Worm (Caenorhabditis elegans) whole organism, late embryonic: ENCODE data around the gene ife-1.

Experiments
- C08G9.2 ChIP-seq: sonication (generic microtip); optimal IDR thresholded peaks from 2 replicates; lab custom pipeline; 2016; ENCODE audit warnings: mild to moderate bottlenecking, missing genetic modification characterization, moderate library complexity, missing compliant biosample characterization
- C38D4.7 ChIP-seq: fragments of 200-800 bp; sonication (Bioruptor generic); optimal IDR thresholded peaks from 2 replicates; lab custom pipeline; 2018; ENCODE audit warnings: mild to moderate bottlenecking, missing genetic modification characterization, moderate library complexity, missing compliant biosample characterization
- K09A11.1 ChIP-seq: sonication (generic microtip); optimal IDR thresholded peaks from 2 replicates; lab custom pipeline; 2017; ENCODE audit warnings: antibody characterized with exemption, mild to moderate bottlenecking, missing genetic modification characterization, missing compliant biosample characterization; ENCODE audit not compliant: insufficient read depth
- Y22D7AL.16 ChIP-seq: sonication (generic microtip); optimal IDR thresholded peaks from 2 replicates; lab custom pipeline; 2016; ENCODE audit warnings: missing genetic modification characterization, missing compliant biosample characterization
- ahr-1 ChIP-seq: sonication (generic microtip); optimal IDR thresholded peaks from 2 replicates; lab custom pipeline; 2016; ENCODE audit warnings: missing genetic modification characterization, missing compliant biosample characterization
- ama-1 ChIP-seq: fragments of 150-350 bp; optimal IDR thresholded peaks from 2 replicates; lab custom pipeline; 2014
- ceh-14 ChIP-seq: sonication (generic microtip); optimal IDR thresholded peaks from 2 replicates; lab custom pipeline; 2016; ENCODE audit warnings: missing genotype, missing genetic modification characterization, missing compliant biosample characterization
- ceh-18 ChIP-seq: sonication (generic microtip); optimal IDR thresholded peaks from 2 replicates; lab custom pipeline; 2016; ENCODE audit warnings: missing genetic modification characterization, missing compliant biosample characterization
- ceh-19 ChIP-seq: fragments of 200-800 bp; sonication (Bioruptor generic); optimal IDR thresholded peaks from 2 replicates; lab custom pipeline; 2018; ENCODE audit warnings: mild to moderate bottlenecking, missing genetic modification characterization, missing compliant biosample characterization
- ceh-22 ChIP-seq: sonication (generic microtip); optimal IDR thresholded peaks from 2 replicates; lab custom pipeline; 2017; ENCODE audit warnings: missing biosample characterization, missing genetic modification characterization
- ceh-48 ChIP-seq: sonication (generic microtip); optimal IDR thresholded peaks from 2 replicates; lab custom pipeline; 2016; ENCODE audit warnings: missing genetic modification characterization, inconsistent platforms, missing compliant biosample characterization
- che-1 ChIP-seq: sonication (generic microtip); optimal IDR thresholded peaks from 2 replicates; lab custom pipeline; 2016; ENCODE audit warnings: mild to moderate bottlenecking, missing genetic modification characterization, missing compliant biosample characterization
- dmd-4 ChIP-seq: sonication (generic microtip); optimal IDR thresholded peaks from 2 replicates; lab custom pipeline; 2016; ENCODE audit warnings: borderline replicate concordance, missing genetic modification characterization, missing compliant biosample characterization
- elt-2 ChIP-seq: sonication (generic microtip); optimal IDR thresholded peaks from 2 replicates; lab custom pipeline; 2016; ENCODE audit warnings: missing genetic modification reagents, missing genetic modification characterization, missing compliant biosample characterization
- ets-4 ChIP-seq: sonication (generic microtip); optimal IDR thresholded peaks from 2 replicates; lab custom pipeline; 2016; ENCODE audit warnings: missing genetic modification characterization, missing compliant biosample characterization
- eyg-1 ChIP-seq: sonication (generic microtip); optimal IDR thresholded peaks from 2 replicates; lab custom pipeline; 2016; ENCODE audit warnings: missing genotype, missing genetic modification characterization, missing compliant biosample characterization
- fax-1 ChIP-seq: sonication (generic microtip); optimal IDR thresholded peaks from 2 replicates; lab custom pipeline; 2016; ENCODE audit warnings: missing genotype, missing genetic modification characterization, missing compliant biosample characterization
- fkh-6 ChIP-seq: sonication (generic microtip); optimal IDR thresholded peaks from 2 replicates; lab custom pipeline; 2016; ENCODE audit warnings: missing genetic modification characterization, missing compliant biosample characterization
- gmeb-2 ChIP-seq: sonication (generic microtip); optimal IDR thresholded peaks from 2 replicates; lab custom pipeline; 2016; ENCODE audit warnings: missing genetic modification characterization, inconsistent platforms, missing compliant biosample characterization
- hlh-15 ChIP-seq: sonication (generic microtip); optimal IDR thresholded peaks from 2 replicates; lab custom pipeline; 2016; ENCODE audit warnings: missing genetic modification characterization, missing compliant biosample characterization
- hlh-30 ChIP-seq: sonication (generic microtip); optimal IDR thresholded peaks from 2 replicates; lab custom pipeline; 2017; ENCODE audit warnings: antibody characterized with exemption, missing genetic modification characterization, missing compliant biosample characterization; ENCODE audit not compliant: insufficient read depth
- hlh-6 ChIP-seq: sonication (generic microtip); optimal IDR thresholded peaks from 2 replicates; lab custom pipeline; 2016; ENCODE audit warnings: missing genotype, missing genetic modification characterization, missing compliant biosample characterization
- hlh-8 ChIP-seq: sonication (generic microtip); optimal IDR thresholded peaks from 2 replicates; lab custom pipeline; 2016; ENCODE audit warnings: missing genotype, missing genetic modification characterization, missing compliant biosample characterization
- lin-11 ChIP-seq: fragments of 200-800 bp; sonication (Bioruptor generic); optimal IDR thresholded peaks from 2 replicates; lab custom pipeline; 2018; ENCODE audit warnings: mild to moderate bottlenecking, missing genetic modification characterization, missing compliant biosample characterization
- nhr-11 ChIP-seq: fragments of 150-350 bp; optimal IDR thresholded peaks from 2 replicates; lab custom pipeline; 2014; ENCODE audit warnings: missing biosample characterization, missing genetic modification characterization
- npax-4 ChIP-seq: sonication (generic microtip); optimal IDR thresholded peaks from 2 replicates; lab custom pipeline; 2016; ENCODE audit warnings: missing genetic modification characterization, missing compliant biosample characterization
- pag-3 ChIP-seq: sonication (generic microtip); optimal IDR thresholded peaks from 2 replicates; lab custom pipeline; 2016; ENCODE audit warnings: missing compliant biosample characterization, missing genetic modification characterization, borderline replicate concordance
- pat-9 ChIP-seq: fragments of 200-800 bp; sonication (Bioruptor generic); optimal IDR thresholded peaks from 2 replicates; lab custom pipeline; 2018; ENCODE audit warnings: mild to moderate bottlenecking, missing genetic modification characterization, moderate library complexity, missing compliant biosample characterization
- pha-2 ChIP-seq: sonication (generic microtip); optimal IDR thresholded peaks from 2 replicates; lab custom pipeline; 2017; ENCODE audit warnings: mild to moderate bottlenecking, missing genetic modification characterization, missing compliant biosample characterization
- pqm-1 ChIP-seq: sonication (generic microtip); optimal IDR thresholded peaks from 2 replicates; lab custom pipeline; 2016; ENCODE audit warnings: missing genetic modification characterization, missing compliant biosample characterization
- ref-2 ChIP-seq: sonication (generic microtip); optimal IDR thresholded peaks from 2 replicates; lab custom pipeline; 2016; ENCODE audit warnings: missing genetic modification characterization, missing compliant biosample characterization
- rnt-1 ChIP-seq: sonication (generic microtip); optimal IDR thresholded peaks from 2 replicates; lab custom pipeline; 2016; ENCODE audit warnings: missing genetic modification characterization, missing compliant biosample characterization
- sox-4 ChIP-seq: sonication (generic microtip); optimal IDR thresholded peaks from 2 replicates; lab custom pipeline; 2017; ENCODE audit warnings: mild to moderate bottlenecking, missing genetic modification characterization, inconsistent platforms, missing compliant biosample characterization
- syd-9 ChIP-seq: sonication (generic microtip); optimal IDR thresholded peaks from 2 replicates; lab custom pipeline; 2016; ENCODE audit warnings: mild to moderate bottlenecking, missing genetic modification characterization, moderate library complexity, missing compliant biosample characterization
- unc-42 ChIP-seq: sonication (generic microtip); optimal IDR thresholded peaks from 2 replicates; lab custom pipeline; 2016; ENCODE audit warnings: missing genotype, missing genetic modification characterization, missing compliant biosample characterization
- unc-55 ChIP-seq: sonication (generic microtip); optimal IDR thresholded peaks from 2 replicates; lab custom pipeline; 2017; ENCODE audit warnings: missing biosample characterization, missing genetic modification reagents, missing genetic modification characterization
- ztf-16 ChIP-seq: sonication (generic microtip); optimal IDR thresholded peaks from 2 replicates; lab custom pipeline; 2017; ENCODE audit warnings: missing genetic modification characterization, missing compliant biosample characterization

ife-1 gene

ce11 chrIII:13388621-13389020 is 45.4 kb downstream of the ife-1 start:
- TF ChIP-seq elt-2 (tag; lab: Kevin White, UChicago): peak; percentile 92
- TF ChIP-seq ets-4 (tag; lab: Kevin White, UChicago): no peak
- TF ChIP-seq dmd-4 (tag; lab: Kevin White, UChicago): no peak
- no peak for TF ChIP-seq K09A11.1 (tag; lab: Kevin White, UChicago)
- TF ChIP-seq fax-1 (tag; lab: Kevin White, UChicago): no peak
- no peak for TF ChIP-seq gmeb-2 (tag; lab: Kevin White, UChicago)
- TF ChIP-seq, all 69 proteins: peak for 1

DNA sequence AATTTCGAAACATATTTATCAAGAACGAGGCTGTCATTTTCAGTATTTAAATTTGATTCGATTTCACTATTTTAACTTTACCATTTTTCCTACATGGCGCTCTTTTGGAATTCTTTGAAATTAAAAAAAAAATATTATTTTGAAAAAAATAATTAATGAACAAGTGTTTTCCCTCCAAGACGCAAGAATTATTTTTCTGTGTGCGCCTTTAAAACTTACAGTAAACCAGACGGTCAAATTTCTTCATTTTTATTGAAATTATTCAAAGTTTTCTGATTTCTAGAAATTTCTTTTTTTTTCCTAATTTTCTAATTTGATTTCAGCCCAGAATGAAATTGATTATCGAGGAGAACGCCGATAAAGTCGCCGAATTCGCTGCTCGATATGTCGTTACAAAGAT is 45.9 kb downstream of the ife-1 start, which contains the start of gene T03F6.3:
Gene T03F6.3 (plus strand): TSS at position 318 of the 400 bp plus-strand sequence.
- no peak for TF ChIP-seq npax-4
- TF ChIP-seq ahr-1 (tag; lab: Kevin White, UChicago): no peak
- TF ChIP-seq sox-4 (tag; lab: Kevin White, UChicago): no peak
- TF ChIP-seq Y22D7AL.16 (tag; lab: Kevin White, UChicago): no peak
- TF ChIP-seq hlh-8 (tag; lab: Kevin White, UChicago): no peak
- no peak for TF ChIP-seq syd-9 (tag; lab: Kevin White, UChicago)
- no peak for TF ChIP-seq lin-11 (tag; lab: Kevin White, UChicago)
- TF ChIP-seq ceh-14 (tag; lab: Kevin White, UChicago): no peak
- TF ChIP-seq fkh-6 (tag; lab: Kevin White, UChicago): no peak
- TF ChIP-seq hlh-30 (tag; lab: Kevin White, UChicago): no peak
- TF ChIP-seq unc-55 (GFP tag; lab: Kevin White, UChicago): no peak
- TF ChIP-seq che-1: no peak
- TF ChIP-seq eyg-1 (tag; lab: Kevin White, UChicago): no peak
- TF ChIP-seq, all 69 proteins: peak for 0

ce11 chrIII:13390789-13391188 is 47.6 kb downstream of the ife-1 start:
- TF ChIP-seq ceh-19 (GFP tag; lab: Kevin White, UChicago) (no peak), hlh-6 (tag; lab: Kevin White, UChicago) (no peak), ztf-16 (tag; lab: Kevin White, UChicago) (no peak), pqm-1 (tag; lab: Kevin White, UChicago) (no peak), ceh-22 (tag; lab: Kevin White, UChicago) (no peak), hlh-15 (tag; lab: Kevin White, UChicago) (no peak), pat-9 (tag; lab: Kevin White, UChicago) (no peak), C38D4.7 (no peak), ceh-48 (tag; lab: Kevin White, UChicago) (no peak), ama-1 (lab: Kevin White, UChicago) (no peak)
- TF ChIP-seq, all 69 proteins: peak for 0

- TF ChIP-seq ceh-18 (tag; lab: Kevin White, UChicago) (no peak), pha-2 (tag; lab: Kevin White, UChicago) (no peak), C08G9.2 (tag; lab: Kevin White, UChicago) (no peak), unc-42 (tag; lab: Kevin White, UChicago) (no peak), hlh-8 (tag; lab: Kevin White, UChicago) (no peak), rnt-1 (tag; lab: Kevin White, UChicago) (no peak), pag-3 (tag; lab: Kevin White, UChicago) (no peak), ref-2 (tag; lab: Kevin White, UChicago) (no peak), nhr-11 (no peak), gmeb-2 (tag; lab: Kevin White, UChicago) (no peak), hlh-15 (tag; lab: Kevin White, UChicago) (no peak)
Measured at ce11 chrIII:13393239-13393638, 50.0 kb downstream of the ife-1 start, which contains the start of gene dnj-17. Gene dnj-17, minus strand, starts transcription at chrIII:13393339.
